Worm (Caenorhabditis elegans) whole organism, young adult: ENCODE results near the gene F53E2.2.

Source experiments
- akir-1 ChIP-seq: fragments of 200-800 bp; sonication (Bioruptor generic); optimal IDR thresholded peaks from 2 replicates; lab custom pipeline; 2018; ENCODE audit warnings: mild to moderate bottlenecking, missing genetic modification characterization, moderate library complexity, missing compliant biosample characterization
- ama-1 ChIP-seq, 3 experiments: fragments of 150-350 bp in 1 of 3; sonication (generic microtip) in 2 of 3; optimal IDR thresholded peaks; 2 replicates each; lab custom pipeline; 2014 to 2018; ENCODE audit warnings: missing biosample characterization in 2 of 3, missing genetic modification characterization in 2 of 3, missing genetic modification reagents in 2 of 3
- ccch-3 ChIP-seq: fragments of 200-800 bp; sonication (Bioruptor generic); optimal IDR thresholded peaks from 2 replicates; lab custom pipeline; 2018; ENCODE audit warnings: mild to moderate bottlenecking, missing genetic modification characterization, missing compliant biosample characterization
- ekl-4 ChIP-seq: fragments of 200-800 bp; sonication (Bioruptor generic); IDR thresholded peaks from 2 replicates; pipeline ENCODE4 v1.3.6; 2022; ENCODE audit warnings: missing genetic modification reagents, missing genetic modification characterization, missing compliant biosample characterization
- madf-8 ChIP-seq: fragments of 200-800 bp; sonication (Bioruptor generic); conservative IDR thresholded peaks from 2 replicates; pipeline ENCODE4 v1.3.6; 2022; ENCODE audit warnings: missing genetic modification reagents, missing genetic modification characterization, missing compliant biosample characterization
- nhr-120 ChIP-seq: fragments of 200-800 bp; sonication (Bioruptor generic); IDR thresholded peaks from 2 replicates; pipeline ENCODE4 v1.3.6; 2022; ENCODE audit warnings: missing genetic modification characterization, missing compliant biosample characterization
- nhr-179 ChIP-seq: sonication (generic microtip); optimal IDR thresholded peaks from 2 replicates; lab custom pipeline; 2016; ENCODE audit warnings: mild to moderate bottlenecking, missing genetic modification characterization, missing compliant biosample characterization
- pha-4 ChIP-seq: fragments of 150-350 bp; sonication (generic microtip); optimal IDR thresholded peaks from 2 replicates; lab custom pipeline; 2014; ENCODE audit warnings: missing biosample characterization, missing genetic modification reagents, missing genetic modification characterization
- sea-2 ChIP-seq: fragments of 200-800 bp; sonication (Bioruptor generic); IDR thresholded peaks from 2 replicates; pipeline ENCODE4 v1.3.6; 2022; ENCODE audit warnings: missing genetic modification characterization, missing compliant biosample characterization
- unc-130 ChIP-seq: sonication (generic microtip); optimal IDR thresholded peaks from 2 replicates; lab custom pipeline; 2016; ENCODE audit warnings: missing genetic modification reagents, missing genetic modification characterization, missing compliant biosample characterization

ce11 chrV:1522485-1522884 lies 47.6 kb downstream of the F53E2.2 start, which contains the start of gene str-243:
- no peak for TF ChIP-seq akir-1 (GFP tag; lab: Kevin White, UChicago)
- no peak for TF ChIP-seq ekl-4
- TF ChIP-seq ccch-3 (GFP tag; lab: Kevin White, UChicago): no peak
- TF ChIP-seq nhr-120 (GFP tag; lab: Robert Waterston, UW): no peak
- no peak for TF ChIP-seq sea-2 (GFP tag; lab: Robert Waterston, UW)
- TF ChIP-seq pha-4: no peak
- no peak for TF ChIP-seq ama-1 (optimal IDR thresholded peaks at IDR 0.05; lab: Kevin White, UChicago)
- TF ChIP-seq ama-1 (GFP tag; optimal IDR thresholded peaks at IDR 0.05; lab: Kevin White, UChicago): no peak
- TF ChIP-seq madf-8 (GFP tag; lab: Robert Waterston, UW): no peak
- no peak for TF ChIP-seq unc-130
- no peak for TF ChIP-seq nhr-179 (tag; lab: Kevin White, UChicago)
